Worm (Caenorhabditis elegans) whole organism, L3 larva: ENCODE data around the gene K12H6.10.
A peak's percentile ranks its signal among the peaks of the same experiment; 100 is the strongest.

ENCODE experiments used
- ama-1 ChIP-seq: fragments of 150-350 bp; optimal IDR thresholded peaks from 2 replicates; lab custom pipeline; 2018
- ceh-16 ChIP-seq: sonication (generic microtip); optimal IDR thresholded peaks from 2 replicates; lab custom pipeline; 2017; ENCODE audit warnings: missing biosample characterization, missing genetic modification characterization
- ceh-28 ChIP-seq: fragments of 150-350 bp; optimal IDR thresholded peaks from 2 replicates; lab custom pipeline; 2014; ENCODE audit warnings: missing biosample characterization, missing genetic modification reagents, missing genetic modification characterization
- ceh-82 ChIP-seq: fragments of 150-350 bp; optimal IDR thresholded peaks from 2 replicates; lab custom pipeline; 2014; ENCODE audit warnings: missing biosample characterization, missing genetic modification characterization
- ceh-9 ChIP-seq: sonication (generic microtip); optimal IDR thresholded peaks from 2 replicates; lab custom pipeline; 2018; ENCODE audit warnings: missing biosample characterization, missing genetic modification characterization
- daf-12 ChIP-seq: fragments of 150-350 bp; optimal IDR thresholded peaks from 2 replicates; lab custom pipeline; 2014; ENCODE audit warnings: missing biosample characterization, missing genetic modification reagents, missing genetic modification characterization
- egl-27 ChIP-seq: sonication (generic microtip); optimal IDR thresholded peaks from 4 replicates; lab custom pipeline; 2017; ENCODE audit warnings: missing biosample characterization, missing genetic modification reagents, missing genetic modification characterization
- elt-1 ChIP-seq: fragments of 150-350 bp; optimal IDR thresholded peaks from 2 replicates; lab custom pipeline; 2014; ENCODE audit warnings: missing biosample characterization, missing genetic modification characterization
- elt-2 ChIP-seq: sonication (generic microtip); optimal IDR thresholded peaks from 2 replicates; lab custom pipeline; 2016; ENCODE audit warnings: missing genetic modification reagents, mild to moderate bottlenecking, missing genetic modification characterization, missing compliant biosample characterization
- elt-3 ChIP-seq, 3 experiments: fragments of 150-350 bp in 1 of 3; sonication (generic microtip) in 2 of 3; optimal IDR thresholded peaks; 2 replicates in 2 of 3; 4 replicates in 1 of 3; lab custom pipeline; 2014 to 2017; ENCODE audit warnings: missing biosample characterization in 3 of 3, missing genetic modification characterization in 3 of 3
- eor-1 ChIP-seq, 2 experiments: fragments of 150-350 bp; optimal IDR thresholded peaks; 2 replicates each; lab custom pipeline; 2014 to 2018; ENCODE audit warnings: missing biosample characterization in 2 of 2, missing genetic modification characterization in 2 of 2
- fkh-10 ChIP-seq: sonication (generic microtip); optimal IDR thresholded peaks from 2 replicates; lab custom pipeline; 2017; ENCODE audit warnings: missing biosample characterization, missing genetic modification reagents, missing genetic modification characterization
- fkh-2 ChIP-seq: fragments of 150-350 bp; optimal IDR thresholded peaks from 2 replicates; lab custom pipeline; 2014; ENCODE audit warnings: missing biosample characterization, missing genetic modification reagents, missing genetic modification characterization
- fos-1 ChIP-seq: fragments of 150-350 bp; optimal IDR thresholded peaks from 2 replicates; lab custom pipeline; 2014; ENCODE audit warnings: missing biosample characterization, missing genetic modification characterization
- lin-15B ChIP-seq: fragments of 150-350 bp; optimal IDR thresholded peaks from 2 replicates; lab custom pipeline; 2014; ENCODE audit warnings: missing biosample characterization, missing genetic modification characterization
- lin-39 ChIP-seq: fragments of 150-350 bp; optimal IDR thresholded peaks from 2 replicates; lab custom pipeline; 2018; ENCODE audit warnings: missing biosample characterization, missing genetic modification reagents, missing genetic modification characterization
- lsy-12 ChIP-seq: sonication (generic microtip); optimal IDR thresholded peaks from 2 replicates; lab custom pipeline; 2016; ENCODE audit warnings: mild to moderate bottlenecking, missing genetic modification characterization, missing compliant biosample characterization
- mdl-1 ChIP-seq: fragments of 150-350 bp; optimal IDR thresholded peaks from 2 replicates; lab custom pipeline; 2014; ENCODE audit warnings: missing biosample characterization, missing genetic modification characterization
- mml-1 ChIP-seq: fragments of 150-350 bp; sonication (generic microtip); optimal IDR thresholded peaks from 3 replicates; lab custom pipeline; 2014; ENCODE audit warnings: missing biosample characterization, missing genetic modification characterization
- nfya-1 ChIP-seq: sonication (generic microtip); optimal IDR thresholded peaks from 2 replicates; lab custom pipeline; 2017; ENCODE audit warnings: missing genetic modification characterization, mild to moderate bottlenecking, missing compliant biosample characterization, antibody characterized with exemption, moderate library complexity; ENCODE audit not compliant: insufficient read depth
- nhr-12 ChIP-seq: fragments of 150-350 bp; optimal IDR thresholded peaks from 2 replicates; lab custom pipeline; 2014; ENCODE audit warnings: missing biosample characterization, missing genetic modification characterization
- nhr-23 ChIP-seq: fragments of 150-350 bp; optimal IDR thresholded peaks from 2 replicates; lab custom pipeline; 2014; ENCODE audit warnings: missing biosample characterization, missing genetic modification reagents, missing genetic modification characterization
- nhr-237 ChIP-seq: fragments of 150-350 bp; optimal IDR thresholded peaks from 2 replicates; lab custom pipeline; 2014; ENCODE audit warnings: missing biosample characterization, missing genetic modification characterization
- nhr-25 ChIP-seq: sonication (generic microtip); optimal IDR thresholded peaks from 2 replicates; lab custom pipeline; 2017; ENCODE audit warnings: missing biosample characterization, missing genetic modification characterization
- nhr-28 ChIP-seq: fragments of 150-350 bp; optimal IDR thresholded peaks from 2 replicates; lab custom pipeline; 2014; ENCODE audit warnings: missing biosample characterization, missing genetic modification characterization
- nhr-43 ChIP-seq: sonication (generic microtip); optimal IDR thresholded peaks from 2 replicates; lab custom pipeline; 2016; ENCODE audit warnings: mild to moderate bottlenecking, missing genetic modification characterization, missing compliant biosample characterization; ENCODE audit not compliant: poor library complexity, severe bottlenecking
- nhr-67 ChIP-seq: fragments of 150-350 bp; optimal IDR thresholded peaks from 2 replicates; lab custom pipeline; 2014; ENCODE audit warnings: missing biosample characterization, missing genetic modification characterization
- nhr-76 ChIP-seq: fragments of 150-350 bp; sonication (generic microtip); optimal IDR thresholded peaks from 5 replicates; lab custom pipeline; 2014; ENCODE audit warnings: missing biosample characterization, missing genetic modification characterization
- nhr-77 ChIP-seq: fragments of 150-350 bp; optimal IDR thresholded peaks from 2 replicates; lab custom pipeline; 2014; ENCODE audit warnings: missing biosample characterization, missing genetic modification characterization
- pha-4 ChIP-seq: fragments of 150-350 bp; optimal IDR thresholded peaks from 2 replicates; lab custom pipeline; 2014; ENCODE audit warnings: missing biosample characterization, missing genetic modification reagents, missing genetic modification characterization
- pqm-1 ChIP-seq: fragments of 150-350 bp; optimal IDR thresholded peaks from 2 replicates; lab custom pipeline; 2017; ENCODE audit warnings: missing biosample characterization, missing genetic modification characterization, inconsistent platforms
- sea-2 ChIP-seq: fragments of 150-350 bp; sonication (generic microtip); optimal IDR thresholded peaks from 4 replicates; lab custom pipeline; 2014; ENCODE audit warnings: missing biosample characterization, missing genetic modification reagents, missing genetic modification characterization
- skn-1 ChIP-seq: fragments of 150-350 bp; optimal IDR thresholded peaks from 2 replicates; lab custom pipeline; 2014; ENCODE audit warnings: missing biosample characterization, missing genetic modification characterization
- snpc-4 ChIP-seq: fragments of 150-350 bp; optimal IDR thresholded peaks from 2 replicates; lab custom pipeline; 2014; ENCODE audit warnings: missing biosample characterization, missing genetic modification characterization
- tbx-2 ChIP-seq: sonication (generic microtip); optimal IDR thresholded peaks from 2 replicates; lab custom pipeline; 2016; ENCODE audit warnings: mild to moderate bottlenecking, missing genetic modification characterization, missing compliant biosample characterization
- unc-39 ChIP-seq: sonication (generic microtip); optimal IDR thresholded peaks from 4 replicates; lab custom pipeline; 2017; ENCODE audit warnings: missing biosample characterization, missing genetic modification characterization
- unc-62 ChIP-seq: fragments of 150-350 bp; sonication (generic microtip); optimal IDR thresholded peaks from 4 replicates; lab custom pipeline; 2014; ENCODE audit warnings: missing biosample characterization, missing genetic modification reagents, missing genetic modification characterization
- zag-1 ChIP-seq: fragments of 150-350 bp; optimal IDR thresholded peaks from 2 replicates; lab custom pipeline; 2014; ENCODE audit warnings: missing biosample characterization, missing genetic modification characterization
- ztf-11 ChIP-seq: fragments of 150-350 bp; optimal IDR thresholded peaks from 2 replicates; lab custom pipeline; 2014; ENCODE audit warnings: missing biosample characterization, missing genetic modification characterization
- ztf-4 ChIP-seq: fragments of 150-350 bp; optimal IDR thresholded peaks from 2 replicates; lab custom pipeline; 2014; ENCODE audit warnings: missing biosample characterization, missing genetic modification characterization

K12H6.10 gene

DNA sequence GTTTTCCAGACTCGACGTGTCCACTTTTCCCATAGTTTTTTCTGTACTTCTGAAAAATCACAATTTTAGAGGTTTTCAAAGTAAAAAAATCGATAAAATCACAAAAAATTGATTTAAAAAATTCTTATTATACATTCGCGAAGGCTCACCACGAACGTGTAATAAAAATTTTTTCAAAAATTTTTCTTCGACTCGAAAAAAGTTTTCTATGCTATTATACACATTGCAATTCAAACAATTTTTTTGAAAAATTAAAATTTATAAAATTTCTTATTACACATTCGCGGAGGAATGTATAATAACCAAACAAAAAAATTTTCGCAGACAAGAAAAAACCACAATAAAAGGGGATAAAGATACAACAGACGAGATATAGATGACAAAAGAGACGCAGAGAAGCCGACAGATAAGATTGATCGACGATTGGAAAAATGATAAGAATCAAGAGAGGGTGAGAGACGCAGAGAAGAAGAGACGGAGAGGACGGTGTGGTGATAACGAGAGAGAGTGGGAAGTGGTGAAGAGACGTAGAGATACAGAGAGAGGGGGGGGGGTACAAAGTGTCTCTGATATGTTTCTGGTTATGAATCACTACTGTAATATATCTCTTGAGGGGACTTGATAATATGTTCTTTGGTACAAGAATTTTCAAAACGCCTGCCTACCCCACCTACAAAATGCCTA is 22.0 kb upstream of the K12H6.10 start, which contains the start of gene nhr-119 (continued):
- no peak for TF ChIP-seq nhr-77
- peak; percentile 10 for TF ChIP-seq lin-15B
- no peak for TF ChIP-seq ama-1 (lab: Kevin White, UChicago)
- peak; percentile 65 for TF ChIP-seq nfya-1 (tag; lab: Kevin White, UChicago)
- peak; percentile 74 for TF ChIP-seq elt-1 (tag; lab: Kevin White, UChicago)
- peak; percentile 31 for TF ChIP-seq pha-4 (tag; lab: Kevin White, UChicago)
- TF ChIP-seq, all 47 proteins: peak for 16

DNA sequence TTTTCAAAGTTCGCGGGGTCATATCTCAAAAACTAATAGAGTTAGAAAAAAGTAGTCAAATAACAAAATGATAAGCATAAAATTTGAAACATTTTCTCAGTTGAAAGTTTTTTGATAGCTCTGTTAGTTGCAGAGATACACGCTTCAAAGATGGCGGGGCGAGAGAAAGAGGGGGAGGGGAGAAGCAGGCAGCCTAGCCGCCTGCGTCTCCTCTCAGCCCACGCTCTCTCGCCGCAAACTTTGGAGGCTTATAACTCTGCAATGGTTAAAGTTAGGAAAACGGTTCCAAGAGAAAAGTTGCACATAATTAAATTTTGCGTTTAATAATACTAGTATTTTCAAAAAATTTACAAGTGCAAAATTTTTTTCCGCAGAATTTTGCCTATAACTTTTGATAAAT is 20.9 kb upstream of the K12H6.10 start:
- no peak for TF ChIP-seq ceh-9 (tag; lab: Kevin White, UChicago)
- no peak for TF ChIP-seq nfya-1 (tag; lab: Kevin White, UChicago)
- no peak for TF ChIP-seq egl-27 (tag; lab: Kevin White, UChicago)
- no peak for TF ChIP-seq zag-1 (tag; lab: Kevin White, UChicago)
- TF ChIP-seq elt-1 (tag; lab: Kevin White, UChicago), result no peak
- TF ChIP-seq ceh-16 (tag; lab: Kevin White, UChicago), result no peak
- TF ChIP-seq daf-12 (tag; lab: Kevin White, UChicago), result no peak
- TF ChIP-seq eor-1 (tag; optimal IDR thresholded peaks at IDR 0.05; lab: Kevin White, UChicago), result no peak
- TF ChIP-seq skn-1 (tag; lab: Kevin White, UChicago), result no peak
- TF ChIP-seq nhr-237 (tag; lab: Kevin White, UChicago), result no peak
- TF ChIP-seq elt-3 (tag; optimal IDR thresholded peaks at IDR 0.05; lab: Kevin White, UChicago), result no peak
- TF ChIP-seq ztf-4 (tag; lab: Kevin White, UChicago), result no peak
- TF ChIP-seq mml-1 (tag; lab: Kevin White, UChicago), result no peak
- no peak for TF ChIP-seq ceh-28 (tag; lab: Kevin White, UChicago)
- no peak for TF ChIP-seq fos-1 (tag; lab: Kevin White, UChicago)
- no peak for TF ChIP-seq nhr-23 (tag; lab: Kevin White, UChicago)
- no peak for TF ChIP-seq pqm-1 (tag; lab: Kevin White, UChicago)
- no peak for TF ChIP-seq nhr-67
- TF ChIP-seq fkh-10 (GFP tag; lab: Kevin White, UChicago), result no peak
- no peak for TF ChIP-seq lsy-12 (tag; lab: Kevin White, UChicago)

DNA sequence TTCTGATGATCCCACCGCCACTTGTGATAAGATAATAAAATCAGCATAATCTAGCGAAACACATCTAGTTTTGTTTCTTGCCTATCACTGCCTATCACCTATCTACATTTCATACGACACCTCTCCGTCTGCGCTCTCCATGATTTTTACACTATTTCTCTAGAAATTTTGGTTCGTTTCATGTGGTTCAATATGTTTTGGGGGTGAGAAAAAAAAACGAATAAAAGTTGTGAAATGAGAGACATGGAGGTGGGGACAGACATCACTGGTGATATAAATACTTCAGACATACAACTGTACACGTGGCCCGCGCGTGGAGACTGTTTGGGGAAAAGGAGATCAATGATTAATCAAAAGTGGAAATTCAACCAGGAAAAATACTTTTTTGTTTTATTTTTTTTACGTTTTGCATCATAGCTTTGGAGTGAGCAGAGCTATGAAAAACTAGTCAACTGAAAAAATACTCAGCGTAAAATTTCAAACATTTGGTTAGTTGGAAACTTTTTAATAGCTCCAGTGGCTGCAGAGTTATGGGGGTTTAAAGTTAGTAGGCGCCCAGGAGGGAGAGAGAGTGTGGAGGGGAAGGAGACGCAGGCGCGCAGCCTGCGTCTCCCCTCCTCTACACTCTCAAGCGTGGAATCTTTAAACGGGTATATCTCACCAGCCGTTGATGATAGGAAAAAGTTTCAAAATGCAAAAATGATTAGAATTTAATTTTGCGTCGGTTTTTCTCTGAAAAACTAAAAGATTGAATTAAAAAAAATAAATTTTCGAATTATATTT is 19.7 kb upstream of the K12H6.10 start:
- peak; percentile 18 for TF ChIP-seq nhr-25 (tag; lab: Kevin White, UChicago)
- TF ChIP-seq nfya-1 (tag; lab: Kevin White, UChicago), result no peak
- peak; percentile 15 for TF ChIP-seq nhr-43 (tag; lab: Kevin White, UChicago)
- TF ChIP-seq elt-2 (tag; lab: Kevin White, UChicago), result peak; percentile 89
- peak; percentile 64 for TF ChIP-seq pqm-1 (tag; lab: Kevin White, UChicago)
- TF ChIP-seq nhr-28, result no peak
- no peak for TF ChIP-seq sea-2 (GFP tag; lab: Kevin White, UChicago)
- TF ChIP-seq elt-3 (tag; optimal IDR thresholded peaks at IDR 0.05; lab: Kevin White, UChicago), result peak in 1 of 3 experiments; percentile 30
- TF ChIP-seq mml-1 (tag; lab: Kevin White, UChicago), result peak; percentile 37
- no peak for TF ChIP-seq tbx-2 (tag; lab: Kevin White, UChicago)

DNA sequence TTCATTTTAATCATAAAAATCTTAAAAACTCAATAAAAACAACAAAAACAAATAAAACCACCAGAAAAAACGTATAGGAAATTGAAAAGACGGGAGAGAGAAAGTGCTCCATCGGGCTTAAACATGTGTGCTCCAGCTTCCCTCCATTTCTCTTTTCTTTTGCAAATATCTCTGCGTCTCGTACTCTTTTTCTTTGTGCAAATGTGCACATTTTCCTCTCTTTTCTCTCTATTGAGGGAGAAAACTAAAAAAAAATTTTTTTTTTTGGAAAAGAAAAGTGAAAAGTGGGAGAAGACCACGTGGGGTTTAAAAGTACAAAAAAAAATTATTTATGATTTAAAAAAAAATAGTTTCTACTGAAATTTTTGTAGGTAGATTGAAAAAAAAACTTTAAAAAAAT is 18.4 kb upstream of the K12H6.10 start:
- TF ChIP-seq pqm-1 (tag; lab: Kevin White, UChicago), result no peak
- no peak for TF ChIP-seq nhr-67
- TF ChIP-seq lin-39, result no peak
- no peak for TF ChIP-seq nhr-12
- TF ChIP-seq ceh-16 (tag; lab: Kevin White, UChicago), result no peak
- TF ChIP-seq fos-1 (tag; lab: Kevin White, UChicago), result no peak
- TF ChIP-seq nhr-77, result no peak
- no peak for TF ChIP-seq nhr-76 (tag; lab: Kevin White, UChicago)
- no peak for TF ChIP-seq nhr-237 (tag; lab: Kevin White, UChicago)
- peak; percentile 63 for TF ChIP-seq pha-4 (tag; lab: Kevin White, UChicago)
- no peak for TF ChIP-seq snpc-4
- TF ChIP-seq unc-39 (tag; lab: Kevin White, UChicago), result no peak
- no peak for TF ChIP-seq fkh-2 (tag; lab: Kevin White, UChicago)
- no peak for TF ChIP-seq ceh-9 (tag; lab: Kevin White, UChicago)
- TF ChIP-seq unc-62, result no peak
- TF ChIP-seq ceh-82, result no peak
- no peak for TF ChIP-seq ztf-11 (tag; lab: Kevin White, UChicago)
- TF ChIP-seq egl-27 (tag; lab: Kevin White, UChicago), result no peak
- TF ChIP-seq lin-15B, result peak; percentile 4
- no peak for TF ChIP-seq skn-1 (tag; lab: Kevin White, UChicago)
- no peak for TF ChIP-seq nhr-25 (tag; lab: Kevin White, UChicago)
- no peak for TF ChIP-seq ztf-4 (tag; lab: Kevin White, UChicago)
- no peak for TF ChIP-seq nhr-43 (tag; lab: Kevin White, UChicago)
- no peak for TF ChIP-seq sea-2 (GFP tag; lab: Kevin White, UChicago)
- TF ChIP-seq mdl-1 (tag; lab: Kevin White, UChicago), result no peak
- peak; percentile 67 for TF ChIP-seq nfya-1 (tag; lab: Kevin White, UChicago)
